Fruit fly (Drosophila melanogaster) whole organism, embryonic: ENCODE data around the gene Uba2.

Experiments
- Abd-B ChIP-seq: fragments of 200-800 bp; sonication (Bioruptor generic); optimal IDR thresholded peaks from 2 replicates; lab custom pipeline; 2018; ENCODE audit warnings: missing biosample characterization, mild to moderate bottlenecking, missing genetic modification characterization, moderate library complexity
- Ada2b ChIP-seq: fragments of 200-800 bp; sonication (Bioruptor generic); IDR thresholded peaks from 2 replicates; pipeline ENCODE4 v1.3.6; 2022; ENCODE audit warnings: missing biosample characterization, missing genetic modification characterization
- Atf6 ChIP-seq: fragments of 200-800 bp; sonication (Bioruptor generic); IDR thresholded peaks from 2 replicates; pipeline ENCODE4 v1.3.6; 2022; ENCODE audit warnings: missing biosample characterization, missing genetic modification characterization
- BEAF-32 ChIP-seq: fragments of 200-800 bp; sonication (Bioruptor generic); optimal IDR thresholded peaks from 3 replicates; lab custom pipeline; 2017; ENCODE audit warnings: missing biosample characterization, missing genetic modification characterization, mild to moderate bottlenecking, moderate library complexity, missing genetic modification reagents
- CG10431 ChIP-seq: fragments of 200-800 bp; sonication (Bioruptor generic); optimal IDR thresholded peaks from 3 replicates; lab custom pipeline; 2018; ENCODE audit warnings: missing biosample characterization, mild to moderate bottlenecking, missing genetic modification characterization
- CG12071 ChIP-seq: fragments of 200-800 bp; sonication (Bioruptor generic); optimal IDR thresholded peaks from 3 replicates; lab custom pipeline; 2018; ENCODE audit warnings: missing biosample characterization, mild to moderate bottlenecking, missing genetic modification characterization
- CG12659 ChIP-seq: fragments of 200-800 bp; sonication (Bioruptor generic); optimal IDR thresholded peaks from 3 replicates; lab custom pipeline; 2017; ENCODE audit warnings: mild to moderate bottlenecking, missing biosample characterization, missing genetic modification reagents, missing genetic modification characterization
- CG12769 ChIP-seq: fragments of 200-800 bp; sonication (Bioruptor generic); optimal IDR thresholded peaks from 2 replicates; lab custom pipeline; 2019; ENCODE audit warnings: missing biosample characterization, mild to moderate bottlenecking, missing genetic modification characterization, moderate library complexity
- CG13624 ChIP-seq: fragments of 200-800 bp; sonication (Bioruptor generic); optimal IDR thresholded peaks from 2 replicates; lab custom pipeline; 2016; ENCODE audit warnings: missing biosample characterization, missing genetic modification characterization
- CG13894 ChIP-seq: fragments of 200-800 bp; sonication (Bioruptor generic); optimal IDR thresholded peaks from 3 replicates; lab custom pipeline; 2018; ENCODE audit warnings: missing biosample characterization, mild to moderate bottlenecking, missing genetic modification characterization, moderate library complexity
- CG15269 ChIP-seq: fragments of 200-800 bp; sonication (Bioruptor generic); optimal IDR thresholded peaks from 2 replicates; lab custom pipeline; 2018; ENCODE audit warnings: missing biosample characterization, mild to moderate bottlenecking, missing genetic modification characterization, moderate library complexity
- CG15514 ChIP-seq: fragments of 200-800 bp; sonication (Bioruptor generic); optimal IDR thresholded peaks from 3 replicates; lab custom pipeline; 2017; ENCODE audit warnings: missing biosample characterization, missing genetic modification characterization, mild to moderate bottlenecking, moderate library complexity, missing genetic modification reagents
- CG17359 ChIP-seq: fragments of 200-800 bp; sonication (Bioruptor generic); optimal IDR thresholded peaks from 3 replicates; lab custom pipeline; 2018; ENCODE audit warnings: missing biosample characterization, mild to moderate bottlenecking, missing genetic modification characterization, moderate library complexity
- CG17361 ChIP-seq: fragments of 200-800 bp; sonication (Bioruptor generic); IDR thresholded peaks from 3 replicates; pipeline ENCODE4 v1.3.6; 2022; ENCODE audit warnings: missing biosample characterization, missing genetic modification characterization
- CG2120 ChIP-seq: fragments of 200-800 bp; sonication (Bioruptor generic); optimal IDR thresholded peaks from 3 replicates; lab custom pipeline; 2016; ENCODE audit warnings: missing biosample characterization, missing genetic modification characterization
- CG2202 ChIP-seq: fragments of 200-800 bp; sonication (Bioruptor generic); optimal IDR thresholded peaks from 2 replicates; lab custom pipeline; 2018; ENCODE audit warnings: missing biosample characterization, mild to moderate bottlenecking, missing genetic modification characterization
- CG2678 ChIP-seq: fragments of 200-800 bp; sonication (Bioruptor generic); optimal IDR thresholded peaks from 3 replicates; lab custom pipeline; 2019; ENCODE audit warnings: missing biosample characterization, mild to moderate bottlenecking, missing genetic modification characterization, moderate library complexity
- CG30403 ChIP-seq: fragments of 200-800 bp; sonication (Bioruptor generic); optimal IDR thresholded peaks from 3 replicates; lab custom pipeline; 2016; ENCODE audit warnings: missing biosample characterization, missing genetic modification characterization
- CG31224 ChIP-seq: fragments of 200-800 bp; sonication (Bioruptor generic); IDR thresholded peaks from 2 replicates; pipeline ENCODE4 v1.3.6; 2022; ENCODE audit warnings: missing biosample characterization, missing genetic modification characterization
- CG3163 ChIP-seq: fragments of 200-800 bp; sonication (Bioruptor generic); optimal IDR thresholded peaks from 3 replicates; lab custom pipeline; 2016; ENCODE audit warnings: missing biosample characterization, missing genetic modification characterization
- CG4424 ChIP-seq: fragments of 200-800 bp; sonication (Bioruptor generic); optimal IDR thresholded peaks from 3 replicates; lab custom pipeline; 2016; ENCODE audit warnings: missing biosample characterization, missing genetic modification characterization
- CG4820 ChIP-seq: fragments of 200-800 bp; sonication (Bioruptor generic); optimal IDR thresholded peaks from 3 replicates; lab custom pipeline; 2016; ENCODE audit warnings: missing biosample characterization, missing genetic modification characterization
- CG6791 ChIP-seq: fragments of 200-800 bp; sonication (Bioruptor generic); IDR thresholded peaks from 3 replicates; pipeline ENCODE4 v1.3.6; 2022; ENCODE audit warnings: missing biosample characterization, missing genetic modification characterization; ENCODE audit not compliant: partially characterized antibody
- CG7372 ChIP-seq: fragments of 200-800 bp; sonication (Bioruptor generic); IDR thresholded peaks from 2 replicates; pipeline ENCODE4 v1.3.6; 2022; ENCODE audit warnings: missing biosample characterization, missing genetic modification characterization
- CG7839 ChIP-seq: fragments of 200-800 bp; sonication (Bioruptor generic); optimal IDR thresholded peaks from 3 replicates; lab custom pipeline; 2018; ENCODE audit warnings: missing biosample characterization, mild to moderate bottlenecking, missing genetic modification characterization, moderate library complexity
- CoRest ChIP-seq: fragments of 200-800 bp; sonication (Bioruptor generic); optimal IDR thresholded peaks from 3 replicates; lab custom pipeline; 2018; ENCODE audit warnings: missing biosample characterization, mild to moderate bottlenecking, missing genetic modification characterization, moderate library complexity
- Drgx ChIP-seq: fragments of 200-800 bp; sonication (Bioruptor generic); IDR thresholded peaks from 2 replicates; pipeline ENCODE4 v1.3.6; 2022; ENCODE audit warnings: missing biosample characterization, missing genetic modification characterization
- GATAe ChIP-seq: fragments of 200-800 bp; sonication (Bioruptor generic); conservative IDR thresholded peaks from 2 replicates; pipeline ENCODE4 v1.3.6; 2022; ENCODE audit warnings: missing biosample characterization, missing genetic modification characterization
- Hey ChIP-seq: fragments of 200-800 bp; sonication (Bioruptor generic); optimal IDR thresholded peaks from 3 replicates; lab custom pipeline; 2018; ENCODE audit warnings: missing biosample characterization, mild to moderate bottlenecking, missing genetic modification characterization
- Mad ChIP-seq: fragments of 200-800 bp; sonication (Bioruptor generic); optimal IDR thresholded peaks from 2 replicates; lab custom pipeline; 2016; ENCODE audit warnings: missing biosample characterization, missing genetic modification characterization
- Nf-YB ChIP-seq: fragments of 200-800 bp; sonication (Bioruptor generic); optimal IDR thresholded peaks from 3 replicates; lab custom pipeline; 2019; ENCODE audit warnings: missing biosample characterization, mild to moderate bottlenecking, missing genetic modification characterization, moderate library complexity
- Nf-YC ChIP-seq: fragments of 200-800 bp; optimal IDR thresholded peaks from 3 replicates; lab custom pipeline; 2019; ENCODE audit warnings: missing biosample characterization, mild to moderate bottlenecking, missing genetic modification characterization, moderate library complexity
- Trl ChIP-seq, 3 experiments: fragments of >200 bp in 2 of 3; fragments of 200-800 bp in 1 of 3; sonication (Bioruptor generic) in 1 of 3; optimal IDR thresholded peaks; 2 replicates in 1 of 3; 3 replicates in 2 of 3; lab custom pipeline; 2016 to 2017; ENCODE audit warnings: missing biosample characterization in 1 of 3, missing genetic modification characterization in 1 of 3
- Vsx1 ChIP-seq: fragments of 200-800 bp; sonication (Bioruptor generic); optimal IDR thresholded peaks from 2 replicates; lab custom pipeline; 2017; ENCODE audit warnings: missing biosample characterization, mild to moderate bottlenecking, missing genetic modification characterization, missing genetic modification reagents
- chinmo ChIP-seq: fragments of 200-800 bp; sonication (Bioruptor generic); IDR thresholded peaks from 4 replicates; pipeline ENCODE4 v1.3.6; 2022; ENCODE audit warnings: missing biosample characterization, missing genetic modification characterization; ENCODE audit not compliant: partially characterized antibody
- cwo ChIP-seq: fragments of 200-800 bp; sonication (Bioruptor generic); optimal IDR thresholded peaks from 3 replicates; lab custom pipeline; 2017; ENCODE audit warnings: missing biosample characterization, missing genetic modification characterization, mild to moderate bottlenecking, moderate library complexity, missing genetic modification reagents
- dpn ChIP-seq, 2 experiments: fragments of 200-800 bp; sonication (Bioruptor generic); optimal IDR thresholded peaks; 3 replicates each; lab custom pipeline; 2016; ENCODE audit warnings: missing biosample characterization in 2 of 2, missing genetic modification characterization in 2 of 2
- dysf ChIP-seq: fragments of 200-800 bp; sonication (Bioruptor generic); IDR thresholded peaks from 3 replicates; pipeline ENCODE4 v1.3.6; 2022; ENCODE audit warnings: missing biosample characterization, missing genetic modification characterization
- en ChIP-seq: fragments of 200-800 bp; sonication (Bioruptor generic); optimal IDR thresholded peaks from 2 replicates; lab custom pipeline; 2016; ENCODE audit warnings: missing biosample characterization, missing genetic modification characterization
- fd64A ChIP-seq: fragments of 200-800 bp; sonication (Bioruptor generic); optimal IDR thresholded peaks from 3 replicates; lab custom pipeline; 2018; ENCODE audit warnings: missing biosample characterization, mild to moderate bottlenecking, missing genetic modification characterization
- ind ChIP-seq: fragments of 200-800 bp; sonication (Bioruptor generic); optimal IDR thresholded peaks from 3 replicates; lab custom pipeline; 2016; ENCODE audit warnings: missing biosample characterization, missing genetic modification characterization
- insv ChIP-seq, 2 experiments: fragments of 200-800 bp; sonication (Bioruptor generic); optimal IDR thresholded peaks; 3 replicates each; lab custom pipeline; 2016 to 2018; ENCODE audit warnings: missing biosample characterization in 2 of 2, missing genetic modification characterization in 2 of 2
- lilli ChIP-seq: fragments of 200-800 bp; sonication (Bioruptor generic); optimal IDR thresholded peaks from 3 replicates; lab custom pipeline; 2016; ENCODE audit warnings: missing biosample characterization, missing genetic modification characterization
- mam ChIP-seq: fragments of 200-800 bp; sonication (Bioruptor generic); optimal IDR thresholded peaks from 3 replicates; lab custom pipeline; 2016; ENCODE audit warnings: missing biosample characterization, missing genetic modification characterization
- nmo ChIP-seq: fragments of 200-800 bp; sonication (Bioruptor generic); optimal IDR thresholded peaks from 2 replicates; lab custom pipeline; 2018; ENCODE audit warnings: missing biosample characterization, mild to moderate bottlenecking, missing genetic modification characterization, moderate library complexity
- oc ChIP-seq: fragments of 200-800 bp; sonication (Bioruptor generic); optimal IDR thresholded peaks from 2 replicates; lab custom pipeline; 2018; ENCODE audit warnings: missing biosample characterization, mild to moderate bottlenecking, missing genetic modification characterization, moderate library complexity
- pita ChIP-seq: fragments of 200-800 bp; sonication (Bioruptor generic); optimal IDR thresholded peaks from 2 replicates; lab custom pipeline; 2017; ENCODE audit warnings: missing biosample characterization, mild to moderate bottlenecking, missing genetic modification characterization
- tap ChIP-seq: fragments of 200-800 bp; optimal IDR thresholded peaks from 3 replicates; lab custom pipeline; 2019; ENCODE audit warnings: missing biosample characterization, mild to moderate bottlenecking, missing genetic modification characterization, moderate library complexity
- zfh1 ChIP-seq: fragments of 200-800 bp; sonication (Bioruptor generic); IDR thresholded peaks from 3 replicates; pipeline ENCODE4 v1.3.6; 2022; ENCODE audit warnings: missing biosample characterization, missing genetic modification characterization

The Uba2 gene

DNA sequence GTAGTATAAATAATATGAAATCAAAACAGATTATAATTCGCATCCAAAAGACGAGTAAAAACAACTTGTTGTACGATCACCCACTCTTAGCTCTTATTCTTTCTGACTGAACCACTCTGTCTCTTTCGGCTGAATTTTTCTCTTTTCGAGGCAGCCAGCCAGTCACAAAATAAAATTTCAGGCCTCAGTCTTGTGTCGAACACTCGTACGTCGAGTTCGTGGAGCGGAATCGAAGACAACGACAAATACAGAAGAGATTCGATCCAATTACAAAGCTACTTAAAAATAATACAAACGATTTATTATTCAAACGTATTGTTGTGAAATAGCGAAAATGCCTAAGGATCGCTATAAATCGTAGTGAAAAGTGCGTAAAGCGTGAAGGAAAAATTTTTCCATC is 50.4 kb downstream of the Uba2 start (continued):
- TF ChIP-seq CG12071 (GFP tag; lab: Kevin White, UChicago) = peak; percentile 8
- TF ChIP-seq CG2202 (tag; lab: Kevin White, UChicago) = no peak
- TF ChIP-seq CG12769 (tag; lab: Kevin White, UChicago) = peak; percentile 43
- peak; percentile 11 for TF ChIP-seq CG15514 (GFP tag; lab: Kevin White, UChicago)
- TF ChIP-seq CG13894 (tag; lab: Kevin White, UChicago) = peak; percentile 34
- peak; percentile 4 for TF ChIP-seq Mad (GFP tag; lab: Kevin White, UChicago)
- no peak for TF ChIP-seq cwo (GFP tag; lab: Kevin White, UChicago)
- TF ChIP-seq Drgx (GFP tag; lab: Robert Waterston, UW) = no peak
- 0 out of 3 replicates have a peak, but pooled peaks have one; percentile 48 for TF ChIP-seq CG6791 (GFP tag; lab: Robert Waterston, UW)
- no peak for TF ChIP-seq CG10431
- TF ChIP-seq lilli (GFP tag; lab: Kevin White, UChicago) = peak; percentile 16
- TF ChIP-seq Trl (optimal IDR thresholded peaks at IDR 0.05; lab: Kevin White, UChicago) = peak; percentile 49 to 73
- TF ChIP-seq Trl (GFP tag; optimal IDR thresholded peaks at IDR 0.05; lab: Kevin White, UChicago) = peak; percentile 16
- TF ChIP-seq Nf-YC = peak; percentile 39
- TF ChIP-seq oc = peak; percentile 18
- peak; percentile 17 for TF ChIP-seq CG2120 (GFP tag; lab: Kevin White, UChicago)
- TF ChIP-seq Nf-YB = peak; percentile 25
- peak; percentile 31 for TF ChIP-seq Vsx1 (GFP tag; lab: Kevin White, UChicago)
- 0 out of 3 replicates have a peak, but pooled peaks have one; percentile 12 for TF ChIP-seq zfh1 (GFP tag; lab: Robert Waterston, UW)
- peak; percentile 96 for TF ChIP-seq CG3163 (GFP tag; lab: Kevin White, UChicago)
- TF ChIP-seq chinmo (GFP tag; lab: Robert Waterston, UW) = peak; percentile 88; the same call in 2 of the 4 replicates
- TF ChIP-seq CG15269 = peak; percentile 46

DNA sequence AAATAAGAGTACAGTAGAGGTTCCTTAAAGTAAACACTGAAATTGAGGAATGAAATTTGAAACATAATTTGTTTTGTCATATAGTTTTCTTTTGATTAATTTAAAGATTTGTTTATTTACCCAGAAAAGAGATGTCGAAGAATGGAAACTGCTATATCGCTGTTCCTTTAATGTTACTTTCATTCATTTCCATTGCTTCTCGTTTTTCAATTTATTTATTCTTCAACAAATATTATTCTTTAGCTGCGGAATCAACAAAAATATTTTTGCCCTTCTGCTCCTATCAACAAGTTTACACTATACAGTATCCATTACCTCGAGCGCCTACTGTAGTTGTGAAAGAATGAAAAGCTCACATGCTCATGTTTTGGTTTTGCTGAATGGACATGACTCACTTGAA is 51.5 kb downstream of the Uba2 start:
- TF ChIP-seq Abd-B (GFP tag; lab: Kevin White, UChicago) (peak; percentile 17), pita (GFP tag; lab: Kevin White, UChicago) (no peak), CG4424 (GFP tag; lab: Kevin White, UChicago) (peak; percentile 19), CG15269 (no peak), CG30403 (GFP tag; lab: Kevin White, UChicago) (peak; percentile 31), dpn (GFP tag; optimal IDR thresholded peaks at IDR 0.05; lab: Kevin White, UChicago) (peak in 1 of 2 experiments; percentile 21), Hey (no peak), dysf (GFP tag; lab: Robert Waterston, UW) (peak; percentile 39; the same call in 1 of the 3 replicates), GATAe (GFP tag; lab: Robert Waterston, UW) (no peak), CG2678 (peak; percentile 65), nmo (GFP tag; lab: Kevin White, UChicago) (peak; percentile 11), en (GFP tag; lab: Kevin White, UChicago) (no peak), CG7372 (GFP tag; lab: Robert Waterston, UW) (no peak), ind (peak; percentile 24), BEAF-32 (GFP tag; lab: Kevin White, UChicago) (no peak), CG17359 (tag; lab: Kevin White, UChicago) (peak; percentile 21), tap (tag; lab: Kevin White, UChicago) (no peak), insv (GFP tag; optimal IDR thresholded peaks at IDR 0.05; lab: Kevin White, UChicago) (no peak), mam (peak; percentile 0), CG17361 (GFP tag; lab: Robert Waterston, UW) (0 out of 3 replicates have a peak, but pooled peaks have one; percentile 26), CoRest (tag; lab: Kevin White, UChicago) (peak; percentile 6), Ada2b (GFP tag; lab: Robert Waterston, UW) (no peak), fd64A (GFP tag; lab: Kevin White, UChicago) (no peak), CG31224 (GFP tag; lab: Robert Waterston, UW) (no peak), Atf6 (0 out of 2 replicates have a peak, but pooled peaks have one; percentile 10), CG13624 (peak; percentile 5), CG12659 (GFP tag; lab: Kevin White, UChicago) (peak; percentile 8), CG4820 (GFP tag; lab: Kevin White, UChicago) (peak; percentile 5), cwo (GFP tag; lab: Kevin White, UChicago) (peak; percentile 19), CG7839 (tag; lab: Kevin White, UChicago) (peak; percentile 51)
